Worm (Caenorhabditis elegans): Measurements from ENCODE around the gene plpp-1.1.

The plpp-1.1 gene

DNA sequence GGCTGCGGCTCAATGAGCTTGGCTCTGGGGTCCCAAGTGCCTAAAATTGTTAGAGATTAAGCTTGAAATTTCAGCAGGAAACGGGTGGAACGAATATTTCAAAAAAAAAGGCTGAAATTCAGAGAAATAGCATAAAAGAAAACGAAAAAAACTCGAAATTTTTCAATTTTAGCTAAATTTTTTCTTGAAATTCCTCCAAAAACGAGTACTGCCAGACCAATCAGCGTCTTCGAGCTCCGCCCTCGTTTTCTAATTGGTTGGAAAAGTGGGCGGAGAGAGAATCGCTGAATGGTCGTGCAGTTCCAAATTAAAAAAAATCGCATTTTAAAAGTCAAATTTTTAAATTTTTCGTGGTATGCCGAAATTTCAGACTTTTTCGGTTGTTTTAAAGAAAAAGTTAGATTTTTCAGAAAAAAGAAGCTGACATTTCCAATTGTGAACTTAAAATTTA, at the start of gene plpp-1.1:
Gene plpp-1.1 (minus strand): TSS at position 51 of the 451 bp plus-strand sequence.
- TF ChIP-seq klf-2 (GFP tag; conservative IDR thresholded peaks at IDR 0.05) = no peak
- TF ChIP-seq med-1 (GFP tag; optimal IDR thresholded peaks at IDR 0.05; ENCODE audit: insufficient read depth) = no peak
- TF ChIP-seq cog-1 (tag; optimal IDR thresholded peaks at IDR 0.05) = no peak
- TF ChIP-seq flt-1 (GFP tag; IDR thresholded peaks at IDR 0.05) = no peak
- TF ChIP-seq ref-1 (GFP tag; conservative IDR thresholded peaks at IDR 0.05) = no peak
- no peak for TF ChIP-seq ztf-23 (GFP tag; IDR thresholded peaks at IDR 0.05)
- no peak for TF ChIP-seq tab-1 (GFP tag; IDR thresholded peaks at IDR 0.05)
- no peak for TF ChIP-seq T22C8.4 (GFP tag; IDR thresholded peaks at IDR 0.05)

DNA sequence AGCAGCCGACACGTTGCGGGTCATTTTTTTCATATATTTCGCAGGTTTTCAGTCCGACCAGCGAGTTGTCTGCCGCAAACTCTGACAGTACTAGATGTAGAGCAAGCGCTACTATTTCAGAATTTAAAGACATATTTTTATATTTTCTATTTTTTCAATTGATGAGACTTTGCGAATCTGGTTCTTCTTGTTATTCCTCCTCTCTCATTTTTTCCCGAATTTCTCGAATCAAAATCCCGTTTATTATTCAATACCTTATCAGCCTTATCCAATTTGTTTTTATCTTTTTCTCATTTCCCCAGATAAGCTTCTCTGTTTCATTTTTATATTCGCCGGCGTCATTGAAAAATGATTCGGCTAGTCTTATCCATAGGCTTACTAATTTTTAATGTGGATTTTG, 48.1 kb upstream of the plpp-1.1 start, which contains the start of gene dos-2:
Gene dos-2 (plus strand): TSS at position 301 of the 400 bp plus-strand sequence.
- TF ChIP-seq ztf-29 (GFP tag; IDR thresholded peaks at IDR 0.05) (no peak), ref-1 (GFP tag; conservative IDR thresholded peaks at IDR 0.05) (no peak), tab-1 (GFP tag; IDR thresholded peaks at IDR 0.05) (no peak), klf-2 (GFP tag; conservative IDR thresholded peaks at IDR 0.05) (no peak), flt-1 (GFP tag; IDR thresholded peaks at IDR 0.05) (no peak), cog-1 (tag; optimal IDR thresholded peaks at IDR 0.05) (no peak), T22C8.4 (GFP tag; IDR thresholded peaks at IDR 0.05) (no peak), ztf-23 (GFP tag; IDR thresholded peaks at IDR 0.05) (no peak), med-1 (GFP tag; optimal IDR thresholded peaks at IDR 0.05; ENCODE audit: insufficient read depth) (no peak)

DNA sequence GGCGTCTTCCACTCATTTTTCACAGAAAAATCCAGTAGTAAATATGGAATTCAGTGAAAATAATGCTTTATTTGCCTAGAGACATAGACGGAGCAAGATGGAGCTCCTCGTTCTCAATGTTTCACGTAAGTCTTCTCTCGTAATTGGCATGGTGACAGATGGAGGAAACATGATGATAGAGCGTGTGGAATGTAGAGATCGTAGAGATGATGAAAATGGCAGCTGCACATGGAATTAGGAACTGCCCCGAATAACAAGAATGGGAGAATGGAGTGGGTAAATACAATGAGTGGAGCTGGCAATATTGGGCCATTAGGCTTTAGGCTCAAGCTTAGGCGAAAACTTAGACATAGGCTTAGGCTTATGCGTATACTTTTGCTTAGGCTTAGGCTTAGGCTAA, 47.2 kb upstream of the plpp-1.1 start, which contains the start of gene cank-26:
Gene cank-26 (minus strand): TSS at position 113 of the 400 bp plus-strand sequence.
- TF ChIP-seq cog-1 (tag; optimal IDR thresholded peaks at IDR 0.05) (peak; percentile 32), klf-2 (GFP tag; conservative IDR thresholded peaks at IDR 0.05) (no peak)

DNA sequence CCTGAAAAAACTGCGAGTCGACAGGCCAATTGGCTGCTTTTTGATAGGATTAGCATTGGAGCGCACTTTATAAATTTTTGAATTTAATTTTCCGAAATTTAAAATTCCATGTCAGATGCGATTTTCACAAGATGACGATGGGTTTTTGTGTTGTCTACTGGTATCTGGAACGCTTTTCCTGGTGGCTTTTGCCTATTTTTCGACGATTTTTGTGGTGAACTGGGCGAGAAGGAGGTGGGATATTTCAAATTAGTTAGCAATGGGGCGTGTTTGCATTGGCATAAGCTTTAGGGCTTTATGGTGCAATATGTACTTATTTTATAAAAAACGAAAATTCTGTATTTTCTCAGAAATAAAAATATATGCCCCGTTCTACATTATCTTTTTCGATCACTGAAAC, 44.4 kb upstream of the plpp-1.1 start, which contains the start of gene K10G6.9:
Gene K10G6.9 (plus strand): TSS at position 110 of the 400 bp plus-strand sequence.
- TF ChIP-seq ref-1 (GFP tag; conservative IDR thresholded peaks at IDR 0.05) = no peak
- no peak for TF ChIP-seq tab-1 (GFP tag; IDR thresholded peaks at IDR 0.05)

DNA sequence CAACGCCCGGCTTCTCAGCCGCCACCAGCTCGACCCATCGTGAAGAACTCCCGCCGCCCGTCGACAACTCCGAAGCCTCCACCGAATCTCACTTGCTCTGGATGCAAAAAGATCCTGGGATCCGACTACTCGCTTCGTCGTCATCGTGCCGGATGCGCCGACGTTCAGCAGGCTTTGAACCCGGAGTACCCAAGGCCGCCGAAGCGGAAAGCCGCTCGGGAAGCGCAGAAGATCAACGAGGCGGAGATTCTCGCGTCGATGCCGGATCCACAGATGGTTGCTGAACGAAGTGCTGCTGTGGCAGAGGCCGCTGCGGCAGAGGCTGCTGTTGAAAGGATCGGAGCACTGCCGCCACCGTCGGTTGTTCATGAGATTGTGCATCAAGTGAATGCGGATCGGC, 41.0 kb upstream of the plpp-1.1 start:
- TF ChIP-seq klf-2 (GFP tag; conservative IDR thresholded peaks at IDR 0.05) (no peak), ztf-23 (GFP tag; IDR thresholded peaks at IDR 0.05) (no peak), ztf-29 (GFP tag; IDR thresholded peaks at IDR 0.05) (no peak), med-1 (GFP tag; optimal IDR thresholded peaks at IDR 0.05; ENCODE audit: insufficient read depth) (no peak), T22C8.4 (GFP tag; IDR thresholded peaks at IDR 0.05) (no peak)

DNA sequence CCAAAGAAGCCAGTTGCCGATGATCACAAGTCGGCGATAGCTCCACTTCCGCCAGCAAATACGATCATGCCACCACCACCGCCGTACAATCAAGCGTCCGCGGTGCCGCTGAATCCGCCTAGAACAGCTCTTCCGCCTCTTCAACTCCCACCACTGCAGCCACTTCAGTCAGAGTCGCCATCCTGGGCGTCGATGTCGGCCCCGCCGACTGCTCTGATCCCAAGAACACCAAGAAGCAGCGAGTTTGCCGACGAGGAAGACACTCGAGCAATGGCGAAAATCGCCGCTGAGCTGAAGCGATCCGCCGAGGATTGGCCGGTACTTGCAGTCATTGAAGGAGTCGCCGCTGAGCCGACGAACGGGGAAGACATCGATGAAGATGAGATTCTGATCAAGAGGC, 40.3 kb upstream of the plpp-1.1 start:
- TF ChIP-seq flt-1 (GFP tag; IDR thresholded peaks at IDR 0.05) (no peak), tab-1 (GFP tag; IDR thresholded peaks at IDR 0.05) (0 out of 2 replicates have a peak, but pooled peaks have one; percentile 11)

DNA sequence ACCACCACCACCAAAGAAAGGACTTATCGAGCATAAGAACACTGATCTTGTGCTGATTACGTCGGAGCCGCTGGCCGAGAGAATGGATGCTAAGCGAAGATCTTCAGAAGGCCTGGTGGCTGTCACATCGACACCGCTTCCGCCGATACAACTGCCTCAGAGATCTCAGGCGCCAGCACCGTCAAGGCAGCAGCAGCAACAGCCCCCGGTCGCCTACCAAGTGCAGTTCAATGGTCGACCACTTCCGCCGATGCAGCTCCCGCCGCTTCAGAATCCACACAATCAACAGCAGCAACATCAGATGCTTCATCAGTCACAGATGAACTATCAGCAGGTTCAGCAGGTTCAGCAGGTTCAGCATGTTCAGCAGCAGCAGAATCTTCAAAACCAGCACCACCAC, 39.3 kb upstream of the plpp-1.1 start:
- TF ChIP-seq T22C8.4 (GFP tag; IDR thresholded peaks at IDR 0.05) (no peak), ztf-29 (GFP tag; IDR thresholded peaks at IDR 0.05) (no peak)

DNA sequence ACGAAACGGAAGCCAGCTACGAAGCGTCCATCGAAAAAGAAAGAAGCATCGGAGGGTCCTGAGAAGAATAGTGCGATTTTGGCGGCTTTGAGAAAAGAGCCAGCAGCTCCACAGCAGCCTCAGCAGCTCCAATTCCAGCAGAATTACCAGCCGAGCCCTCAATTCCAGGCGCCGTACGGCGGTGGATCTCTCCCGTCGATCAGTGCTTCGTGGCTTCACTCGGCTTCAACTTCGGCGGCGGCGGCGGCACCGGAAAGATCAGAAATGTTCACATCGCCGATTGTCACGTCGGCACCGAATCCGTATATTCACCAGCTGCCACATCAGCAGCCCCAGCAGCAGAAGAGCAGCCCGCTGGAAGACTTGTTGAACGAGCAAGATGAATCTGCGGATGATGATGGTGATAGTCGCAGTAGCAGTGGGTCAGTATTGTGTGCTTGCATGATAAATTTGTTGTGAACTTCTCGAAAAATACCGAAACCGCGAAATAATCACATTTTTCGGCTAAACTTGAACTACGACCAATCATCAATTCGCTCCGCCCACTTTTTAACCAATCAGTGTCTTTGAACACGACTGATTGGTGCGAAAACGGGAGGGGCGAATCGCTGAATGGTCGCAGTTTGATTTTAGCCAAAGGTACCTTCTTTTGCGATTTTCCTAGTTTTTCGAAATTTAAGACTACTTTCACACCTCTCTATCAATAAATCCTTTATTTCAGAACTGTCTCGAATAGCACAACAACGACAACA, 38.0 kb upstream of the plpp-1.1 start:
- TF ChIP-seq med-1 (GFP tag; optimal IDR thresholded peaks at IDR 0.05; ENCODE audit: insufficient read depth) (no peak), ztf-29 (GFP tag; IDR thresholded peaks at IDR 0.05) (no peak), ztf-23 (GFP tag; IDR thresholded peaks at IDR 0.05) (no peak), cog-1 (tag; optimal IDR thresholded peaks at IDR 0.05) (no peak), tab-1 (GFP tag; IDR thresholded peaks at IDR 0.05) (no peak), T22C8.4 (GFP tag; IDR thresholded peaks at IDR 0.05) (no peak), ref-1 (GFP tag; conservative IDR thresholded peaks at IDR 0.05) (no peak), flt-1 (GFP tag; IDR thresholded peaks at IDR 0.05) (no peak; the same call in 1 of the 2 replicates), klf-2 (GFP tag; conservative IDR thresholded peaks at IDR 0.05) (no peak)

DNA sequence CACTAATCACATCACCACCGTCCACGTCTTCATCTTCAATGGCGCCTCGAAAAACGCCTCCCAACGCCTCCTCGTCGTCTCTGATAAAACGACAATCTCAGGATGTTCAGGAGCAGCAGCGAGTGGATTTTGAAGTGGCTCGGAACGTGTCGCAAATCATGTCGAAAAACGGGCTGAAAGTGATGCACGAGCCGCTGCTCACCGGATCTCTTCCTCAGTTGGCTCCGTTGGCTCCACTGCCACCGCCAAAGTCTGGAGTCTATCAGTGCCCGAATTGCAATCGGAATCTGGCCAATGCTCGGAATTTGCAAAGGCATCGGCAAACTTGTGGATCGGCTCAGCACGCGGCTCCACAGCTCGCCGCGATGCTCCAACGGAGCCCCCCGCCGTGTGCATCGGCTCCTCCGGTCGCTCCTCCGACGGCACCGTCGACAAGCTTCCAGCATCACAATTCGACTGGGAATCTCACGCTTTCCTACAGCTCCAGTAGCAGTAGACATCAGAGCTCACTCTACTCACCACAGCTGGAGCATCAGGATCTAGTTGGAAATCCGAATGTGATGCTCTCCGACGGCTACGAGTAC, 36.6 kb upstream of the plpp-1.1 start:
- TF ChIP-seq flt-1 (GFP tag; IDR thresholded peaks at IDR 0.05) (0 out of 2 replicates have a peak, but pooled peaks have one; percentile 44), ztf-23 (GFP tag; IDR thresholded peaks at IDR 0.05) (no peak)

DNA sequence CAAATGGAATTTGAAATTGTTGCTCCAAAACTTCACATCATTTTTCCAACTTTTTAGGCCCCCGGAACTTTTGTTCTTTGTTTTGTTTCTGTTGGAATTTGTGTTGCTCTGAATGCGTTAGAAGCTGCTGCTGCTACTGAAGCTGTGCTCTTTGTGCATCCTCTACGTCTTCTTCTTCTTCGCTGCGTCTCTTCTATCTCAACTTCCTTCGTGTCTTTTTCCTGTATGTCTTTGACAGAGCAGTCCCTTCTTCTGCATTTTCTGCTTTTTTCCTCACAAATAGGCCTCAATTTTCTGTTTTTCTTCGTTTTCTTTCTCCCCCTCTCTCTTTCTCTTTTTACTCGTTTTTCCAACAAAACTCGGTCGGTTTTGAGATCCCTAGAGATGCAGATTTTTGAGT, 33.5 kb upstream of the plpp-1.1 start:
- TF ChIP-seq ztf-23 (GFP tag; IDR thresholded peaks at IDR 0.05) = 0 out of 2 replicates have a peak, but pooled peaks have one; percentile 42
- no peak for TF ChIP-seq klf-2 (GFP tag; conservative IDR thresholded peaks at IDR 0.05)

DNA sequence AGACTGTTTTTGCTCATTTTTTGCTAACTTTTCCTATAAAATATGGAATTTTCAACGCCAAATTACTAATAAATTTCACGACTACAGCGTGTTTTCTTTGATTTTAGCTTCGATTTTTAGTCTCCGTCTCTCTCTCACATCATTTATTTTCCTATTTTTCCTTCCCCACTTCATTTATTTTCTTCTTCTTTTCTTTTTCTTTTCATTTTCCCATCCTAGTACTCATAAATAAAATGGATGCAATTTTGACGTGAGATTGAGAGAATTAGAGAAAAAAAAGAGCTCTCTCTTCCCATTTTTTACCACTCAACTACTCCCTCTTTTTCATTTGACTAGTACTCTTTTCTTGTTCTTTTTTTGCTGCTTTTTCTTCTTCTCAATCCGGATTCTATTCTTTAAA, 32.5 kb upstream of the plpp-1.1 start:
- TF ChIP-seq tab-1 (GFP tag; IDR thresholded peaks at IDR 0.05) (no peak), ref-1 (GFP tag; conservative IDR thresholded peaks at IDR 0.05) (no peak), ztf-29 (GFP tag; IDR thresholded peaks at IDR 0.05) (no peak), cog-1 (tag; optimal IDR thresholded peaks at IDR 0.05) (no peak)
